Worm (Caenorhabditis elegans): ENCODE results near the gene K08D9.2.

Gene K08D9.2

DNA sequence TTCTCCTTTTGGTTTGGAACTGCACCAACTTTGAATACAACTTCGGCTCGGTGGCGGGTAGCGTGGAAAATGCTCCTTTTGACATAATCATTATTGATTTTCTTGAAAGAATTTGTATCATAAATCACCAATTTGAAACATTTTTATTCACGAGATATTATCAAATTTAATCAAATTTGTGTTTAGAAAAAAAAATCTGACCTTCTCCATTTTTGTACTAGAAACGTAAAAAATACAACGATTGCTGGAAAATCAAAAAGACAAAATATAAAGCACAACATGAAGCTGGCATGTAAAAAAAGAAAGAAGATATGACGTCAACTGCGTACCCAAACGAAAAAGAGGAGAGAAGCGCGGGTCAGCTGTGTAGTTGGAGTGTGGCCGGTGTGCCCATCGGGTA lies 27.1 kb upstream of the K08D9.2 start, which contains the start of gene K08D9.4:
Gene K08D9.4 (minus strand): TSS at position 101 of the 400 bp plus-strand sequence.
- TF ChIP-seq ztf-11 (tag; optimal IDR thresholded peaks at IDR 0.05): no peak

ce11 chrV:3204433-3204832 lies 23.0 kb upstream of the K08D9.2 start:
- TF ChIP-seq alr-1 (tag; optimal IDR thresholded peaks at IDR 0.05) (no peak), C34F6.9 (tag; optimal IDR thresholded peaks at IDR 0.05) (no peak), elt-3 (tag; optimal IDR thresholded peaks at IDR 0.05) (no peak), zag-1 (tag; optimal IDR thresholded peaks at IDR 0.05) (no peak), egl-27 (tag; optimal IDR thresholded peaks at IDR 0.05) (no peak), peb-1 (tag; optimal IDR thresholded peaks at IDR 0.05) (no peak), crh-2 (tag; optimal IDR thresholded peaks at IDR 0.05) (no peak), Y55F3AM.14 (GFP tag; optimal IDR thresholded peaks at IDR 0.05) (no peak), ztf-1 (GFP tag; conservative IDR thresholded peaks at IDR 0.05) (no peak), unc-62 (GFP tag; optimal IDR thresholded peaks at IDR 0.05) (no peak), lsy-2 (tag; optimal IDR thresholded peaks at IDR 0.05) (no peak), nhr-25 (tag; optimal IDR thresholded peaks at IDR 0.05) (no peak), nhr-11 (tag; optimal IDR thresholded peaks at IDR 0.05) (no peak), blmp-1 (tag; optimal IDR thresholded peaks at IDR 0.05; ENCODE audit: insufficient read depth) (no peak), ama-1 (optimal IDR thresholded peaks at IDR 0.05) (no peak), dmd-4 (tag; optimal IDR thresholded peaks at IDR 0.05) (no peak), nhr-6 (tag; optimal IDR thresholded peaks at IDR 0.05) (no peak), ZK546.5 (tag; optimal IDR thresholded peaks at IDR 0.05) (no peak), mdl-1 (tag; optimal IDR thresholded peaks at IDR 0.05) (no peak), nhr-10 (tag; optimal IDR thresholded peaks at IDR 0.05) (no peak)

DNA sequence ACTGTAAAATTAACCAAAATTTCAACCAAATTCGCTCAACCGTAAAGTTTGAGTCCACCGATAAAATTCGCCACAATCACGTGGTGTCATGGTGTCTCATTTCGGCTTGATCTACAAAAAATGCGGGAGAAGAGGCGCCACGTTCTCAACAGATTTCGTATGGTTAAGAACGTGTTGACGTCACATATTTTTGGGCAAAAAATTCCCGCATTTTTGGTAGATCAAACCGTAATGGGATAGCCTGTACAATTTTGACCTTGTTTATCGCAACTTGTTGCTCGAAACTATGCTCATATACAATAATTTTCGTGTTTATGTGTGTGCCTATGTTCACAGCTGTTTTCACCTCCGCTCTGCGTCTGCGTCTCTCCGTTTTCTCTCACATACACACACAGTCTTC lies 18.5 kb upstream of the K08D9.2 start:
- TF ChIP-seq elt-1 (tag; optimal IDR thresholded peaks at IDR 0.05) (no peak), nhr-6 (tag; optimal IDR thresholded peaks at IDR 0.05) (no peak), unc-55 (GFP tag; optimal IDR thresholded peaks at IDR 0.05) (peak; percentile 8)

- TF ChIP-seq ZK546.5 (tag; optimal IDR thresholded peaks at IDR 0.05): no peak
- no peak for TF ChIP-seq nhr-129 (tag; optimal IDR thresholded peaks at IDR 0.05)
- no peak for TF ChIP-seq mab-5 (tag; optimal IDR thresholded peaks at IDR 0.05)
- no peak for TF ChIP-seq zag-1 (tag; optimal IDR thresholded peaks at IDR 0.05)
- no peak for TF ChIP-seq sma-9 (GFP tag; optimal IDR thresholded peaks at IDR 0.05)
- no peak for TF ChIP-seq sma-9 (tag; optimal IDR thresholded peaks at IDR 0.05)
- no peak for TF ChIP-seq lin-13 (GFP tag; optimal IDR thresholded peaks at IDR 0.05)
- TF ChIP-seq nhr-21 (tag; optimal IDR thresholded peaks at IDR 0.05): no peak
- no peak for TF ChIP-seq R02D3.7 (tag; optimal IDR thresholded peaks at IDR 0.05)
- no peak for TF ChIP-seq unc-55 (GFP tag; optimal IDR thresholded peaks at IDR 0.05)
- no peak for TF ChIP-seq ztf-4 (tag; optimal IDR thresholded peaks at IDR 0.05)
- TF ChIP-seq aly-2 (tag; optimal IDR thresholded peaks at IDR 0.05): no peak
- TF ChIP-seq Y55F3AM.14 (GFP tag; optimal IDR thresholded peaks at IDR 0.05): no peak
- no peak for TF ChIP-seq snpc-4 (tag; optimal IDR thresholded peaks at IDR 0.05)
- no peak for TF ChIP-seq ama-1 (optimal IDR thresholded peaks at IDR 0.05)
- TF ChIP-seq nhr-237 (tag; optimal IDR thresholded peaks at IDR 0.05): no peak
- TF ChIP-seq ztf-1 (GFP tag; conservative IDR thresholded peaks at IDR 0.05): no peak
- no peak for TF ChIP-seq lin-39 (tag; optimal IDR thresholded peaks at IDR 0.05)
Measured at ce11 chrV:3210147-3210546, 17.3 kb upstream of the K08D9.2 start, which contains the start of gene apx-1. Gene apx-1, plus strand, starts transcription at chrV:3210196.

DNA sequence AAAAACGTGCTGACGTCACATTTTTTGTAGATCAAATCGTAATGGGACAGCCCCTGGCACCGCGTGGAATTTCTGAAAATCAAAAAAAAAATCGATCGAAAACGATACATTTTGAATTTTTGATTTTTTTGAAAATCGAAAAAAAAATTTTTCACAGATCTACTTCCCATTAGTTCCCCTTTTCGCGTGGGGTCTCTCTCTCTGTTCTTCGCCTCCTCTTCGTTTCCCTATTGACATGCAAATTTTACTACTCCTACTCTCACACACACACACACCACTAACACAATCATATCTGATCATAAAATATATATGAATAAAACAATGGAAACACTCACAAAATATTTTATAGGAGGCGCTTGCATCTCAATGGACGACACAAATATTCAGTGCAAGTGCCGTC lies 8.9 kb upstream of the K08D9.2 start:
- no peak for TF ChIP-seq sma-9 (GFP tag; optimal IDR thresholded peaks at IDR 0.05)
- TF ChIP-seq sma-9 (tag; optimal IDR thresholded peaks at IDR 0.05): no peak
- TF ChIP-seq nhr-10 (tag; optimal IDR thresholded peaks at IDR 0.05): no peak
- TF ChIP-seq nhr-77 (tag; optimal IDR thresholded peaks at IDR 0.05): no peak
- no peak for TF ChIP-seq C34F6.9 (tag; optimal IDR thresholded peaks at IDR 0.05)
- no peak for TF ChIP-seq nhr-23 (tag; optimal IDR thresholded peaks at IDR 0.05)
- TF ChIP-seq blmp-1 (tag; optimal IDR thresholded peaks at IDR 0.05; ENCODE audit: insufficient read depth): no peak
- no peak for TF ChIP-seq aly-2 (tag; optimal IDR thresholded peaks at IDR 0.05)
- no peak for TF ChIP-seq zag-1 (tag; optimal IDR thresholded peaks at IDR 0.05)
- no peak for TF ChIP-seq elt-3 (tag; optimal IDR thresholded peaks at IDR 0.05)
- TF ChIP-seq ceh-82 (tag; optimal IDR thresholded peaks at IDR 0.05): no peak
- no peak for TF ChIP-seq ztf-1 (GFP tag; conservative IDR thresholded peaks at IDR 0.05)
- no peak for TF ChIP-seq crh-2 (tag; optimal IDR thresholded peaks at IDR 0.05)
- no peak for TF ChIP-seq nhr-25 (tag; optimal IDR thresholded peaks at IDR 0.05)
- TF ChIP-seq nhr-6 (tag; optimal IDR thresholded peaks at IDR 0.05): no peak
- TF ChIP-seq fos-1 (tag; optimal IDR thresholded peaks at IDR 0.05): no peak
- no peak for TF ChIP-seq F13H6.1 (tag; optimal IDR thresholded peaks at IDR 0.05)
- TF ChIP-seq nhr-129 (tag; optimal IDR thresholded peaks at IDR 0.05): no peak
- no peak for TF ChIP-seq ztf-11 (tag; optimal IDR thresholded peaks at IDR 0.05)
- TF ChIP-seq nhr-237 (tag; optimal IDR thresholded peaks at IDR 0.05): no peak
